Worm (Caenorhabditis elegans) whole organism, young adult: ENCODE results near the gene C41A3.2.

Source experiments
- C17E4.6 ChIP-seq: fragments of 200-800 bp; sonication (Bioruptor generic); IDR thresholded peaks from 2 replicates; pipeline ENCODE4 v1.3.6; 2022; ENCODE audit warnings: missing genetic modification reagents, missing genetic modification characterization, missing compliant biosample characterization
- K11D2.4 ChIP-seq: fragments of 200-800 bp; sonication (Bioruptor generic); IDR thresholded peaks from 2 replicates; pipeline ENCODE4 v1.3.6; 2022; ENCODE audit warnings: missing genetic modification reagents, missing genetic modification characterization, missing compliant biosample characterization
- Y53F4B.3 ChIP-seq: fragments of 200-800 bp; sonication (Bioruptor generic); IDR thresholded peaks from 2 replicates; pipeline ENCODE4 v1.3.6; 2022; ENCODE audit warnings: missing genetic modification reagents, missing genetic modification characterization, missing compliant biosample characterization
- Y53G8AR.9 ChIP-seq: fragments of 200-800 bp; sonication (Bioruptor generic); conservative IDR thresholded peaks from 2 replicates; pipeline ENCODE4 v1.3.6; 2022; ENCODE audit warnings: missing genetic modification reagents, missing genetic modification characterization, missing compliant biosample characterization
- Y79H2A.3 ChIP-seq: fragments of 200-800 bp; sonication (Bioruptor generic); conservative IDR thresholded peaks from 2 replicates; pipeline ENCODE4 v1.3.6; 2022; ENCODE audit warnings: missing genetic modification reagents, missing genetic modification characterization, missing compliant biosample characterization
- Y95B8A.8 ChIP-seq: fragments of 200-800 bp; sonication (Bioruptor generic); IDR thresholded peaks from 2 replicates; pipeline ENCODE4 v1.3.6; 2022; ENCODE audit warnings: missing genetic modification reagents, missing genetic modification characterization, missing compliant biosample characterization
- aptf-2 ChIP-seq: fragments of 200-800 bp; sonication (Bioruptor generic); conservative IDR thresholded peaks from 2 replicates; pipeline ENCODE4 v1.3.6; 2022; ENCODE audit warnings: missing genetic modification reagents, missing genetic modification characterization, missing compliant biosample characterization
- attf-3 ChIP-seq: fragments of 200-800 bp; sonication (Bioruptor generic); conservative IDR thresholded peaks from 2 replicates; pipeline ENCODE4 v1.3.6; 2022; ENCODE audit warnings: missing genetic modification reagents, missing genetic modification characterization, missing compliant biosample characterization
- attf-5 ChIP-seq: fragments of 200-800 bp; sonication (Bioruptor generic); optimal IDR thresholded peaks from 2 replicates; lab custom pipeline; 2018; ENCODE audit warnings: mild to moderate bottlenecking, missing genetic modification characterization, missing compliant biosample characterization
- attf-6 ChIP-seq: fragments of 200-800 bp; sonication (Bioruptor generic); IDR thresholded peaks from 2 replicates; pipeline ENCODE4 v1.3.6; 2022; ENCODE audit warnings: missing genetic modification reagents, missing genetic modification characterization, missing compliant biosample characterization
- bed-1 ChIP-seq: fragments of 200-800 bp; sonication (Bioruptor generic); IDR thresholded peaks from 2 replicates; pipeline ENCODE4 v1.3.6; 2022; ENCODE audit warnings: missing genetic modification reagents, missing genetic modification characterization, missing compliant biosample characterization
- bed-2 ChIP-seq: fragments of 200-800 bp; sonication (Bioruptor generic); IDR thresholded peaks from 2 replicates; pipeline ENCODE4 v1.3.6; 2022; ENCODE audit warnings: missing genetic modification reagents, missing genetic modification characterization, missing compliant biosample characterization
- ceh-58 ChIP-seq: fragments of 200-800 bp; sonication (Bioruptor generic); IDR thresholded peaks from 2 replicates; pipeline ENCODE4 v1.3.6; 2022; ENCODE audit warnings: missing genetic modification characterization, missing compliant biosample characterization
- ceh-91 ChIP-seq: fragments of 200-800 bp; sonication (Bioruptor generic); IDR thresholded peaks from 2 replicates; pipeline ENCODE4 v1.3.6; 2022; ENCODE audit warnings: missing genetic modification reagents, missing genetic modification characterization, missing compliant biosample characterization
- chd-7 ChIP-seq: sonication (generic microtip); optimal IDR thresholded peaks from 2 replicates; lab custom pipeline; 2016; ENCODE audit warnings: mild to moderate bottlenecking, missing genetic modification characterization, moderate library complexity, missing compliant biosample characterization
- dpl-1 ChIP-seq: fragments of 150-350 bp; optimal IDR thresholded peaks from 2 replicates; lab custom pipeline; 2014; ENCODE audit warnings: missing biosample characterization, missing genetic modification reagents, missing genetic modification characterization
- efl-1 ChIP-seq: fragments of 150-350 bp; optimal IDR thresholded peaks from 2 replicates; lab custom pipeline; 2014; ENCODE audit warnings: missing biosample characterization, missing genetic modification reagents, missing genetic modification characterization
- ets-4 ChIP-seq: fragments of 200-800 bp; sonication (Bioruptor generic); optimal IDR thresholded peaks from 2 replicates; lab custom pipeline; 2018; ENCODE audit warnings: mild to moderate bottlenecking, missing genetic modification characterization, missing compliant biosample characterization
- gei-17 ChIP-seq: fragments of 200-800 bp; sonication (Bioruptor generic); optimal IDR thresholded peaks from 2 replicates; lab custom pipeline; 2018; ENCODE audit warnings: mild to moderate bottlenecking, missing genetic modification characterization, missing compliant biosample characterization
- hmg-20 ChIP-seq: fragments of 200-800 bp; sonication (Bioruptor generic); IDR thresholded peaks from 2 replicates; pipeline ENCODE4 v1.3.6; 2022; ENCODE audit warnings: missing genetic modification reagents, missing genetic modification characterization, missing compliant biosample characterization
- let-526 ChIP-seq: fragments of 200-800 bp; sonication (Bioruptor generic); IDR thresholded peaks from 2 replicates; pipeline ENCODE4 v1.3.6; 2022; ENCODE audit warnings: missing genetic modification reagents, missing genetic modification characterization, missing compliant biosample characterization
- lin-26 ChIP-seq: fragments of 200-800 bp; sonication (Bioruptor generic); IDR thresholded peaks from 2 replicates; pipeline ENCODE4 v1.3.6; 2022; ENCODE audit warnings: missing genetic modification reagents, missing genetic modification characterization, missing compliant biosample characterization
- lin-35 ChIP-seq, 3 experiments: fragments of 150-350 bp in 2 of 3; sonication (generic microtip) in 1 of 3; optimal IDR thresholded peaks; 2 replicates each; lab custom pipeline; 2014 to 2018; ENCODE audit warnings: missing biosample characterization in 3 of 3, missing genetic modification characterization in 3 of 3, missing genetic modification reagents in 3 of 3
- lin-40 ChIP-seq: sonication (generic microtip); optimal IDR thresholded peaks from 2 replicates; lab custom pipeline; 2016; ENCODE audit warnings: missing genetic modification characterization, mild to moderate bottlenecking, missing compliant biosample characterization, missing genotype, missing genetic modification reagents
- lin-54 ChIP-seq: fragments of 200-800 bp; sonication (Bioruptor generic); optimal IDR thresholded peaks from 2 replicates; lab custom pipeline; 2018; ENCODE audit warnings: mild to moderate bottlenecking, missing genetic modification characterization, missing compliant biosample characterization
- lir-1 ChIP-seq: fragments of 200-800 bp; sonication (Bioruptor generic); conservative IDR thresholded peaks from 2 replicates; pipeline ENCODE4 v1.3.6; 2022; ENCODE audit warnings: missing genetic modification reagents, missing genetic modification characterization, missing compliant biosample characterization
- lsy-27 ChIP-seq: sonication (generic microtip); optimal IDR thresholded peaks from 2 replicates; lab custom pipeline; 2017; ENCODE audit warnings: missing genetic modification characterization, mild to moderate bottlenecking, missing compliant biosample characterization, antibody characterized with exemption, missing genotype, borderline replicate concordance; ENCODE audit not compliant: insufficient read depth
- madf-10 ChIP-seq: sonication (generic microtip); optimal IDR thresholded peaks from 2 replicates; lab custom pipeline; 2016; ENCODE audit warnings: mild to moderate bottlenecking, missing genetic modification characterization, missing compliant biosample characterization
- madf-3 ChIP-seq: fragments of 200-800 bp; sonication (Bioruptor generic); IDR thresholded peaks from 2 replicates; pipeline ENCODE4 v1.3.6; 2022; ENCODE audit warnings: missing genetic modification reagents, missing genetic modification characterization, missing compliant biosample characterization
- madf-6 ChIP-seq: fragments of 200-800 bp; sonication (Bioruptor generic); IDR thresholded peaks from 2 replicates; pipeline ENCODE4 v1.3.6; 2022; ENCODE audit warnings: missing genetic modification reagents, missing genetic modification characterization, missing compliant biosample characterization
- mcd-1 ChIP-seq: fragments of 200-800 bp; sonication (Bioruptor generic); IDR thresholded peaks from 2 replicates; pipeline ENCODE4 v1.3.6; 2022; ENCODE audit warnings: missing genetic modification reagents, missing genetic modification characterization, missing compliant biosample characterization
- nhr-120 ChIP-seq: fragments of 200-800 bp; sonication (Bioruptor generic); IDR thresholded peaks from 2 replicates; pipeline ENCODE4 v1.3.6; 2022; ENCODE audit warnings: missing genetic modification characterization, missing compliant biosample characterization
- nhr-179 ChIP-seq: sonication (generic microtip); optimal IDR thresholded peaks from 2 replicates; lab custom pipeline; 2016; ENCODE audit warnings: mild to moderate bottlenecking, missing genetic modification characterization, missing compliant biosample characterization
- nhr-27 ChIP-seq: fragments of 200-800 bp; sonication (Bioruptor generic); optimal IDR thresholded peaks from 2 replicates; lab custom pipeline; 2018; ENCODE audit warnings: mild to moderate bottlenecking, missing genetic modification characterization, moderate library complexity, missing compliant biosample characterization
- pha-4 ChIP-seq: fragments of 150-350 bp; sonication (generic microtip); optimal IDR thresholded peaks from 2 replicates; lab custom pipeline; 2014; ENCODE audit warnings: missing biosample characterization, missing genetic modification reagents, missing genetic modification characterization
- rcor-1 ChIP-seq: fragments of 200-800 bp; sonication (Bioruptor generic); IDR thresholded peaks from 2 replicates; pipeline ENCODE4 v1.3.6; 2022; ENCODE audit warnings: missing genetic modification reagents, missing genetic modification characterization, missing compliant biosample characterization
- sdz-38 ChIP-seq: sonication (generic microtip); optimal IDR thresholded peaks from 2 replicates; lab custom pipeline; 2016; ENCODE audit warnings: missing genotype, missing genetic modification characterization, missing compliant biosample characterization
- sea-2 ChIP-seq: fragments of 200-800 bp; sonication (Bioruptor generic); IDR thresholded peaks from 2 replicates; pipeline ENCODE4 v1.3.6; 2022; ENCODE audit warnings: missing genetic modification characterization, missing compliant biosample characterization
- snpc-3.4 ChIP-seq: sonication (generic microtip); optimal IDR thresholded peaks from 2 replicates; lab custom pipeline; 2017; ENCODE audit warnings: missing genetic modification characterization, mild to moderate bottlenecking, missing compliant biosample characterization, antibody characterized with exemption, moderate library complexity, missing genotype, missing genetic modification reagents
- snpc-4 ChIP-seq, 5 experiments: fragments of 150-350 bp in 1 of 5; sonication (generic microtip) in 4 of 5; optimal IDR thresholded peaks; 2 replicates each; lab custom pipeline; 2014 to 2018; ENCODE audit warnings: missing genetic modification characterization in 5 of 5, missing biosample characterization in 3 of 5, antibody characterized with exemption in 2 of 5, mild to moderate bottlenecking in 2 of 5, missing compliant biosample characterization in 2 of 5, missing genotype in 2 of 5, moderate library complexity in 2 of 5, missing genetic modification reagents in 1 of 5
- somi-1 ChIP-seq: fragments of 200-800 bp; sonication (Bioruptor generic); optimal IDR thresholded peaks from 2 replicates; lab custom pipeline; 2018; ENCODE audit warnings: mild to moderate bottlenecking, missing genetic modification characterization, missing compliant biosample characterization
- xnd-1 ChIP-seq: sonication (generic microtip); optimal IDR thresholded peaks from 2 replicates; lab custom pipeline; 2016; ENCODE audit warnings: missing genotype, missing genetic modification reagents, missing genetic modification characterization, missing compliant biosample characterization
- zfh-2 ChIP-seq: fragments of 200-800 bp; sonication (Bioruptor generic); conservative IDR thresholded peaks from 2 replicates; pipeline ENCODE4 v1.3.6; 2022; ENCODE audit warnings: missing genetic modification reagents, missing genetic modification characterization, missing compliant biosample characterization
- ztf-18 ChIP-seq: sonication (generic microtip); optimal IDR thresholded peaks from 2 replicates; lab custom pipeline; 2016; ENCODE audit warnings: missing genotype, mild to moderate bottlenecking, missing genetic modification characterization, missing compliant biosample characterization
- ztf-25 ChIP-seq: fragments of 200-800 bp; sonication (Bioruptor generic); IDR thresholded peaks from 2 replicates; pipeline ENCODE4 v1.3.6; 2022; ENCODE audit warnings: missing genetic modification reagents, missing genetic modification characterization, missing compliant biosample characterization
- ztf-3 ChIP-seq: fragments of 200-800 bp; sonication (Bioruptor generic); optimal IDR thresholded peaks from 2 replicates; lab custom pipeline; 2018; ENCODE audit warnings: mild to moderate bottlenecking, missing genetic modification characterization, missing compliant biosample characterization
- ztf-6 ChIP-seq: fragments of 200-800 bp; sonication (Bioruptor generic); IDR thresholded peaks from 2 replicates; pipeline ENCODE4 v1.3.6; 2022; ENCODE audit warnings: missing genetic modification reagents, missing genetic modification characterization, missing compliant biosample characterization

Gene C41A3.2

ce11 chrX:5429335-5429734 lies 15.2 kb upstream of the C41A3.2 start:
- peak; percentile 56 for TF ChIP-seq attf-3 (GFP tag; lab: Robert Waterston, UW)
- TF ChIP-seq madf-10, result peak; percentile 94
- no peak for TF ChIP-seq ceh-58 (GFP tag; lab: Robert Waterston, UW)
- peak; percentile 81 for TF ChIP-seq ztf-18 (tag; lab: Kevin White, UChicago)
- 0 out of 2 replicates have a peak, but pooled peaks have one; percentile 53 for TF ChIP-seq Y95B8A.8 (GFP tag; lab: Robert Waterston, UW)
- TF ChIP-seq sdz-38 (tag; lab: Kevin White, UChicago), result no peak
- peak in 2 of 3 experiments; percentile 78 to 95 for TF ChIP-seq lin-35 (GFP tag; optimal IDR thresholded peaks at IDR 0.05; lab: Kevin White, UChicago)
- no peak for TF ChIP-seq efl-1
- peak; percentile 93 for TF ChIP-seq zfh-2 (GFP tag; lab: Robert Waterston, UW)
- TF ChIP-seq lin-26 (GFP tag; lab: Robert Waterston, UW), result peak; percentile 80
- no peak for TF ChIP-seq bed-2
- TF ChIP-seq ztf-6 (GFP tag; lab: Robert Waterston, UW), result peak; percentile 72; the same call in 1 of the 2 replicates
- peak; percentile 36 for TF ChIP-seq nhr-179
- no peak for TF ChIP-seq aptf-2
- peak; percentile 88 for TF ChIP-seq sea-2
- TF ChIP-seq mcd-1 (GFP tag; lab: Robert Waterston, UW), result peak; percentile 89
- peak; percentile 98 for TF ChIP-seq K11D2.4 (GFP tag; lab: Robert Waterston, UW)
- no peak for TF ChIP-seq xnd-1
- TF ChIP-seq bed-1 (GFP tag; lab: Robert Waterston, UW), result 0 out of 2 replicates have a peak, but pooled peaks have one; percentile 74
- peak; percentile 78 for TF ChIP-seq nhr-27
- TF ChIP-seq pha-4 (tag; lab: Kevin White, UChicago), result peak; percentile 33
- no peak for TF ChIP-seq ztf-25 (GFP tag; lab: Robert Waterston, UW)
- peak; percentile 91 for TF ChIP-seq ets-4 (GFP tag; lab: Kevin White, UChicago)
- TF ChIP-seq lir-1, result peak; percentile 88
- TF ChIP-seq madf-3, result 0 out of 2 replicates have a peak, but pooled peaks have one; percentile 75
- TF ChIP-seq lin-54 (GFP tag; lab: Kevin White, UChicago), result peak; percentile 86
- TF ChIP-seq attf-6 (GFP tag; lab: Robert Waterston, UW), result no peak
- peak; percentile 96 for TF ChIP-seq chd-7 (tag; lab: Kevin White, UChicago)
- TF ChIP-seq nhr-120 (GFP tag; lab: Robert Waterston, UW), result peak; percentile 81; the same call in 1 of the 2 replicates
- no peak for TF ChIP-seq snpc-4 (GFP tag; optimal IDR thresholded peaks at IDR 0.05; lab: Kevin White, UChicago)
- TF ChIP-seq snpc-4 (tag; optimal IDR thresholded peaks at IDR 0.05; lab: Kevin White, UChicago), result peak in 1 of 4 experiments; percentile 68
- peak; percentile 100 for TF ChIP-seq lin-40 (tag; lab: Kevin White, UChicago)
- 0 out of 2 replicates have a peak, but pooled peaks have one; percentile 79 for TF ChIP-seq let-526
- peak; percentile 40 for TF ChIP-seq attf-5
- no peak for TF ChIP-seq Y79H2A.3 (GFP tag; lab: Robert Waterston, UW)
- TF ChIP-seq C17E4.6 (GFP tag; lab: Robert Waterston, UW), result peak; percentile 84
- peak; percentile 97 for TF ChIP-seq gei-17
- peak; percentile 95 for TF ChIP-seq hmg-20
- peak; percentile 94 for TF ChIP-seq rcor-1 (GFP tag; lab: Robert Waterston, UW)
- TF ChIP-seq lsy-27 (tag; lab: Kevin White, UChicago), result no peak
- TF ChIP-seq madf-6 (GFP tag; lab: Robert Waterston, UW), result no peak
- TF ChIP-seq dpl-1 (GFP tag; lab: Kevin White, UChicago), result no peak
- peak; percentile 89 for TF ChIP-seq ztf-3 (GFP tag; lab: Kevin White, UChicago)
- peak; percentile 96 for TF ChIP-seq somi-1 (GFP tag; lab: Kevin White, UChicago)
- TF ChIP-seq Y53G8AR.9 (GFP tag; lab: Robert Waterston, UW), result peak; percentile 97
- no peak for TF ChIP-seq Y53F4B.3 (GFP tag; lab: Robert Waterston, UW)
- TF ChIP-seq ceh-91, result no peak
- TF ChIP-seq snpc-3.4, result no peak
